Fruit fly (Drosophila melanogaster) whole organism, pupa: ENCODE measurements around the gene vig2.

ENCODE experiments used
- CG10348 ChIP-seq: fragments of 200-800 bp; sonication (Bioruptor generic); IDR thresholded peaks from 2 replicates; pipeline ENCODE4 v1.3.6; 2022; ENCODE audit warnings: missing biosample characterization, missing genetic modification characterization
- CG12605 ChIP-seq: fragments of 200-800 bp; sonication (Bioruptor generic); IDR thresholded peaks from 2 replicates; pipeline ENCODE4 v1.3.6; 2022; ENCODE audit warnings: missing biosample characterization, missing genetic modification characterization
- CG14655 ChIP-seq: fragments of 200-800 bp; sonication (Bioruptor generic); optimal IDR thresholded peaks from 3 replicates; lab custom pipeline; 2017; ENCODE audit warnings: mild to moderate bottlenecking, missing biosample characterization, missing genetic modification reagents, missing genetic modification characterization
- CG32121 ChIP-seq: fragments of 200-800 bp; sonication (Bioruptor generic); IDR thresholded peaks from 2 replicates; pipeline ENCODE4 v1.3.6; 2022; ENCODE audit warnings: missing biosample characterization, missing genetic modification characterization
- CG8301 ChIP-seq: fragments of 200-800 bp; sonication (Bioruptor generic); optimal IDR thresholded peaks from 2 replicates; lab custom pipeline; 2018; ENCODE audit warnings: missing biosample characterization, mild to moderate bottlenecking, missing genetic modification characterization
- CG9948 ChIP-seq: fragments of 200-800 bp; sonication (Bioruptor generic); optimal IDR thresholded peaks from 2 replicates; lab custom pipeline; 2018; ENCODE audit warnings: missing biosample characterization, mild to moderate bottlenecking, missing genetic modification characterization, moderate library complexity
- D1 ChIP-seq: fragments of 200-800 bp; sonication (Bioruptor generic); optimal IDR thresholded peaks from 2 replicates; lab custom pipeline; 2018; ENCODE audit warnings: missing biosample characterization, mild to moderate bottlenecking, missing genetic modification characterization, moderate library complexity
- EcR ChIP-seq: fragments of 200-800 bp; sonication (Bioruptor generic); optimal IDR thresholded peaks from 3 replicates; lab custom pipeline; 2019; ENCODE audit warnings: missing biosample characterization, missing genetic modification characterization, mild to moderate bottlenecking, moderate library complexity, missing genetic modification reagents
- Pif1A ChIP-seq: fragments of 200-800 bp; sonication (Bioruptor generic); optimal IDR thresholded peaks from 3 replicates; lab custom pipeline; 2016; ENCODE audit warnings: missing biosample characterization, missing genetic modification characterization
- Snoo ChIP-seq: fragments of 200-800 bp; sonication (Bioruptor generic); optimal IDR thresholded peaks from 3 replicates; lab custom pipeline; 2017; ENCODE audit warnings: missing biosample characterization, mild to moderate bottlenecking, missing genetic modification characterization, inconsistent platforms
- fd96Ca ChIP-seq: fragments of 200-800 bp; sonication (Bioruptor generic); IDR thresholded peaks from 3 replicates; pipeline ENCODE4 v1.3.6; 2022; ENCODE audit warnings: missing biosample characterization, missing genetic modification characterization
- gl ChIP-seq: fragments of 200-800 bp; sonication (Bioruptor generic); optimal IDR thresholded peaks from 2 replicates; lab custom pipeline; 2018; ENCODE audit warnings: missing biosample characterization, mild to moderate bottlenecking, missing genetic modification characterization

- TF ChIP-seq CG14655 (GFP tag; lab: Kevin White, UChicago), result no peak
- TF ChIP-seq CG10348 (GFP tag; lab: Robert Waterston, UW), result no peak
- TF ChIP-seq fd96Ca (GFP tag; lab: Robert Waterston, UW), result no peak
- no peak for TF ChIP-seq CG12605 (GFP tag; lab: Robert Waterston, UW)
- TF ChIP-seq gl (tag; lab: Kevin White, UChicago), result no peak
- TF ChIP-seq CG9948, result no peak
- no peak for TF ChIP-seq CG8301 (tag; lab: Kevin White, UChicago)
- no peak for TF ChIP-seq Pif1A (GFP tag; lab: Kevin White, UChicago)
- no peak for TF ChIP-seq Snoo (tag; lab: Kevin White, UChicago)
- no peak for TF ChIP-seq CG32121 (GFP tag; lab: Robert Waterston, UW)
- no peak for TF ChIP-seq D1 (tag; lab: Kevin White, UChicago)
- no peak for TF ChIP-seq EcR (GFP tag; lab: Kevin White, UChicago)
Measured at dm6 chr3R:25122736-25123211, 399 bp upstream of the vig2 start, which contains the start of the genes CG31510 and TTLL5.
